Worm (Caenorhabditis elegans) whole organism, young adult: Measurements from ENCODE around the gene amt-2.

Experiments
- C06A6.2 ChIP-seq: fragments of 200-800 bp; sonication (Bioruptor generic); conservative IDR thresholded peaks from 2 replicates; pipeline ENCODE4 v1.3.6; 2022; ENCODE audit warnings: missing genetic modification characterization, missing compliant biosample characterization
- ama-1 ChIP-seq, 3 experiments: fragments of 150-350 bp in 1 of 3; sonication (generic microtip) in 2 of 3; optimal IDR thresholded peaks; 2 replicates each; lab custom pipeline; 2014 to 2018; ENCODE audit warnings: missing biosample characterization in 2 of 3, missing genetic modification characterization in 2 of 3, missing genetic modification reagents in 2 of 3
- ceh-91 ChIP-seq: fragments of 200-800 bp; sonication (Bioruptor generic); IDR thresholded peaks from 2 replicates; pipeline ENCODE4 v1.3.6; 2022; ENCODE audit warnings: missing genetic modification reagents, missing genetic modification characterization, missing compliant biosample characterization
- chd-7 ChIP-seq: sonication (generic microtip); optimal IDR thresholded peaks from 2 replicates; lab custom pipeline; 2016; ENCODE audit warnings: mild to moderate bottlenecking, missing genetic modification characterization, moderate library complexity, missing compliant biosample characterization
- lsy-27 ChIP-seq: sonication (generic microtip); optimal IDR thresholded peaks from 2 replicates; lab custom pipeline; 2017; ENCODE audit warnings: missing genetic modification characterization, mild to moderate bottlenecking, missing compliant biosample characterization, antibody characterized with exemption, missing genotype, borderline replicate concordance; ENCODE audit not compliant: insufficient read depth
- sea-2 ChIP-seq: fragments of 200-800 bp; sonication (Bioruptor generic); IDR thresholded peaks from 2 replicates; pipeline ENCODE4 v1.3.6; 2022; ENCODE audit warnings: missing genetic modification characterization, missing compliant biosample characterization
- unc-62 ChIP-seq: fragments of 150-350 bp; optimal IDR thresholded peaks from 2 replicates; lab custom pipeline; 2014; ENCODE audit warnings: missing biosample characterization, missing genetic modification reagents, missing genetic modification characterization
- ztf-26 ChIP-seq: sonication (generic microtip); optimal IDR thresholded peaks from 2 replicates; lab custom pipeline; 2017; ENCODE audit warnings: missing genetic modification characterization, missing compliant biosample characterization

ce11 chrIV:13063714-13064113, 21.5 kb downstream of the amt-2 start, which contains the start of gene scl-5:
- TF ChIP-seq ama-1 (optimal IDR thresholded peaks at IDR 0.05; lab: Kevin White, UChicago) = no peak
- no peak for TF ChIP-seq ama-1 (GFP tag; optimal IDR thresholded peaks at IDR 0.05; lab: Kevin White, UChicago)
- no peak for TF ChIP-seq lsy-27 (tag; lab: Kevin White, UChicago)
- no peak for TF ChIP-seq chd-7
- TF ChIP-seq C06A6.2 = no peak
- TF ChIP-seq unc-62 (GFP tag; lab: Kevin White, UChicago) = no peak
- TF ChIP-seq sea-2 = no peak
- no peak for TF ChIP-seq ceh-91 (GFP tag; lab: Robert Waterston, UW)
- TF ChIP-seq ztf-26 = no peak
